Worm (Caenorhabditis elegans) whole organism, L4/young adult: ENCODE data around the gene nhr-281.
A peak's percentile ranks its signal among the peaks of the same experiment; 100 is the strongest.

Source experiments
- W03F9.2 ChIP-seq: fragments of 150-350 bp; optimal IDR thresholded peaks from 2 replicates; lab custom pipeline; 2014; ENCODE audit warnings: missing biosample characterization, missing genetic modification characterization
- dao-5 ChIP-seq: sonication (generic microtip); optimal IDR thresholded peaks from 2 replicates; lab custom pipeline; 2016; ENCODE audit warnings: missing genotype, missing genetic modification characterization, moderate library complexity, missing compliant biosample characterization
- him-1 ChIP-seq: sonication (generic microtip); optimal IDR thresholded peaks from 2 replicates; lab custom pipeline; 2016; ENCODE audit warnings: missing genotype, missing genetic modification reagents, missing genetic modification characterization, missing compliant biosample characterization

nhr-281 gene

ce11 chrX:14113347-14113746 is at the start of gene nhr-281:
Gene nhr-281 (minus strand): TSS chrX:14113447.
- TF ChIP-seq W03F9.2 (no peak), dao-5 (no peak), him-1 (tag; lab: Kevin White, UChicago) (no peak)

DNA sequence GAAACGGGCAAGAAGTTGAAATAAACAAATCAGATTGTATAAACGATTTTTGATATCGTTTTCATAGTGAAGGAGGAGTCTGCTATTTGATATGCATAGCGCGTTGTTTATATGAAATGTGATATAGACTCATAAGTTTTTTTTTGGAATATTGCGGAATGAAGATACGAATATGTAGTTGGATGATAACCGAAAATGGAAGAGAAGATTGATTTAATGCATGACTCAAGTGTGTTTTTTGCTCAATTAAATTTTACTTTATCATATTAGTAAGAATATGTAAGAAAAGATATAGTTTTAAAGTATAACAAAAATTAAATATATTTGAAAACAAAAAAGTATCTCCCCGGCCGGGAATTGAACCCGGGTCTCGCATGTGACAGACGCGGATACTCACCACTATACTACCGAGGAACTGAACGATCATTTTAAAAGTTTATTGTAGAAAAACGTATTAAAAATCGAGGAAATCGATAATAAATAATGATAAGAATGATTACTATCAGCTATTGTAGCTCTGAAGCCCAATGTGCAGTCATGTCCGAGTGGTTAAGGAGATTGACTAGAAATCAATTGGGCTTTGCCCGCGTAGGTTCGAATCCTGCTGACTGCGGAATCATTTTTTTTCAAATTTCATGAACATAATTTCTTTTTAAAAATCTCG is 48.6 kb upstream of the nhr-281 start, which contains the start of gene lgc-25:
TSS of gene lgc-25 (minus strand) at position 51 of the 664 bp plus-strand sequence.
- TF ChIP-seq W03F9.2 (peak; percentile 23), dao-5 (peak; percentile 20), him-1 (tag; lab: Kevin White, UChicago) (no peak)

ce11 chrX:14156913-14157312 is 43.7 kb upstream of the nhr-281 start, which contains the start of gene ceh-90:
Gene ceh-90 (minus strand): TSS chrX:14157013.
- TF ChIP-seq dao-5: no peak
- no peak for TF ChIP-seq W03F9.2
- TF ChIP-seq him-1 (tag; lab: Kevin White, UChicago): no peak

- no peak for TF ChIP-seq W03F9.2
- TF ChIP-seq dao-5: no peak
- TF ChIP-seq him-1 (tag; lab: Kevin White, UChicago): no peak
Measured at ce11 chrX:14152644-14153043, 39.4 kb upstream of the nhr-281 start.

DNA sequence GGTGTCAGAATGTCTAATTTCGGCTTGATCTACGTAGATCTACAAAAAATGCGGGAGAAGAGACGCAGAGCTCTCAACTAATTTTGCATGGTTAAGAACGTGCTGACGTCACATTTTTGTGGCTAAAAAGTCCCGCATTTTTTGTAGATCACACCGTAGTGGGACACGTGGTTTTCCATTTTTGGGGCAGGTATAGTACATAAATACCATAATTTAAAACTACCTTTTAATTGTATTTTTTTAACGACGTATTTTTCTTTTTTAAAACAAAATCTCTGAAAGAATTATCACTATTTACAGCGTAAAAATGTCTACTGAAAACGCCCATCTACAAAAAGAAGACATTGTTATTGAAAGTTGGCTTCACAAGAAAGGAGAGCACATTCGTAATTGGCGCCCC is 34.2 kb upstream of the nhr-281 start, which contains the start of gene akt-2:
TSS of gene akt-2 (plus strand) at position 301 of the 400 bp plus-strand sequence.
- no peak for TF ChIP-seq W03F9.2

DNA sequence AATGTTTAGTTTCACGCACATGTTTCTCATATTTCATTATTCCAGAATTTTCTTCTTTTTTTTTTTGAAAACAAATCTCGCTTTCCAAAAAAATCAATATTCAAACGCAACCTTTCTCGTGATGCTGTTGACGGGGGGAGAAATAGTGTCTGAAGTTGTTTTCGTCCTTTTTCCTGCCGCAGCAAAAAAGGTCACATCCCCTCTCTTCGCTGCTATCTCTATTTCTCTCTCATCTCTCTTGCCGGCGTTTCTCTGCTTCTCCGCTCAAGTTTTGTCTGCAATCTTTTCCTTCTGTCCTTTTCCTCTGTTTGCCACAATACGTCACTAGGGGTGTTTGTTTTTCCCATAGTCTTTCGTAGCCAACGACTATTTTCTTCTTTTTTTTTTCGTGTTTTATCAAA is 33.5 kb upstream of the nhr-281 start:
- TF ChIP-seq dao-5 (no peak), W03F9.2 (peak; percentile 77), him-1 (tag; lab: Kevin White, UChicago) (peak; percentile 30)

ce11 chrX:14145634-14146033 is 32.4 kb upstream of the nhr-281 start:
- no peak for TF ChIP-seq dao-5
- TF ChIP-seq W03F9.2: no peak
- no peak for TF ChIP-seq him-1 (tag; lab: Kevin White, UChicago)

DNA sequence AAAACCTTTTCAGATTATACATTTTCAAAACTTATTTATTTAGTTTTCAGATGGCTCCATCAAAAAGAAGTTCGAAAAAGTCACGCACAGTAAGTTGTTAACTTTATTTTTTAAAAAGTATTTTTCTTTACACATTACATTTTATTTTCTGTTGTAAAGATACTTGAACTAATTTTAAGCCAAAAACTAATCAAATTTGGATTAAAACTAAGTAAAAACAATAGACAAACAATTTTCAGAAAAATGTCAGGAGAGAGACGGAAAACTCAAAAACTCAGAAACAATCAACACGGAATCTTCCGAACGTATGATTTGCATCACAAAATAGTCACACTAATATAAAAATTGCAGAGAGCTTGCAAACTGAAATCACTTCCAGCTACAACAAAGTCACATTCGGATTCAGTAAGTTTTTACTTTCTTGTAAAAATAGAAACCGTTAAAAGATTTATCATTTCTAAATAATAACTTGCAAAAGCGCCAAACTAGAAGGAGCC is 28.7 kb upstream of the nhr-281 start, which contains the start of gene ceh-89:
TSS of gene ceh-89 (plus strand) at position 51 of the 497 bp plus-strand sequence.
- TF ChIP-seq dao-5 (no peak), W03F9.2 (no peak), him-1 (tag; lab: Kevin White, UChicago) (no peak)

DNA sequence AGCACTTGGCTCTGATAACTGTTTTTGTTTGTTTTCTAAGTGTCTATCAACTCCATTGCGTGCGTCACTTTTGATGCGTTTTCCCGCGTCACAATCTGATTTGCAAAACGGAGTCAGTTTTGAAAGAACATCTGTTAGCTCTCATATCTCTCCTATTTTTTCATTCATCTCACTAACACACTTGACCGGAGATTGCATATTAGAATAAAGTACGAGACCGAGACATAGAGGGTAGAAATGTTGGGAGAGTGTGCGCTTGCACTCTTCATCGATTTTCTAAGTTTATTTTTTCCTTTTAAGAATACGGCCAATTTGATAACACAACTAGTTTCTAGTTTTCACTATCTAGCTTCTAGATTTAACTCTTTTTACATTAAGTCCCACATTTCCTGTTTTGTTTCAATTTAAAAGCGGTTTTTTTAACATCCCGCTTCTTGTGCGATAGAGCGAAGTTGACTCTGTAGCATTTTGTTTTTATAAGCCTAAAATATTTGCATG is 28.1 kb upstream of the nhr-281 start:
- TF ChIP-seq W03F9.2 (no peak), dao-5 (no peak), him-1 (tag; lab: Kevin White, UChicago) (no peak)

DNA sequence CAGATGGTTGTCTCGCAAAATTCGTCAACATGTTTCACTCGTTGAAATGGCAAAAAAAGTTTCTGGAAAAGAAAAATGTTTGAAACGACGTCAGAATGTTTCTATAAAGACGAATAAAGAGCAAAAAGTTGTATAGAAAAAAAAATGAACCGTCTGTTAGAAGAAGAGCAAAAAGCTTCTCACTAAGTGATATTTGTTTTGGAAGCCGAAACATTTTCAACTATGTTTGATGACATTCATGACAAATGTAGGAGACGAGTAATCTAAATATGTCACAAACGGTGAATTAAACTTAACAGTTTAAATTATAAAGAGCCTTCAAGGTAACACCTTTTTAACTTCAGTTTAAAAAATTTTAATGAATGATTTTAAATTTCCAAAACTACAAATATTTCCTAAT is 26.8 kb upstream of the nhr-281 start, which contains the start of gene nkat-1:
TSS of gene nkat-1 (minus strand) at position 101 of the 400 bp plus-strand sequence.
- TF ChIP-seq him-1 (tag; lab: Kevin White, UChicago) (no peak), dao-5 (no peak), W03F9.2 (no peak)

DNA sequence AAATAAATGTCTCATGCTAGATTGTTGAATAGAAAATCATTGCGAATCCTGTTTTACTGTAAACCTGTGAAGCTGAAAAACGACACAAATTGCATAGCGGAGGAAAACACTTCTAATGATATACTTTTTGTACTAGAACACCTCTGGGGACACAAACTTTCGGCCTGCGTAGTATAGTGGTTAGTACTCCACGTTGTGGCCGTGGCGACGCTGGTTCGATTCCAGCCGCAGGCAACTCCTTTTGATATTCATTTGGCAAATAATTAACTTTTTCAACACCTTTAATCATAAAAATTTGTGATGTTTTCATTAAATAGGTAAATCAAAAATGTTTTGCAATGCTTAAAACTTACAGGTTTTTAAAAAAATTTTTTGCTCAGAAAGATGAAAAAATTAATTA is 21.6 kb upstream of the nhr-281 start:
- TF ChIP-seq him-1 (tag; lab: Kevin White, UChicago) (no peak), W03F9.2 (peak; percentile 23), dao-5 (no peak)

DNA sequence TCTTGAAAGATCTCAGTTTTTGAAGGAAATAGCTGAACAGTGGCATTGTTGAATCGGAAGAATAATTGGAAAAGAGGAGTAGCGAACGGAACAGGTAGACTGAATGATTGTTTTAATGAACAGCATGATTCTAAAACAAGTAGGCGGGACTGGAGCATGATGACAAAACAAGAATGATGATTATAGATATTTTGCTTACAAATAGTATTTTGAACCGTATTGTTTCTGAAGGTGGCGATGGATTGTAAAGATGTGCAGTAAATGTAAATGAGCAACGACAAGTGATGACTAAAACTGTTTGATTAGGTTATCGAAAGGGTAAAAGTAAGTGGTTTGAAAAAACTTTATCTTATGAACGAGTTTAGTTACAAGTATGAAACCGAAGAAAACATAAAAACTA is 21.0 kb upstream of the nhr-281 start, which contains the start of gene F28H6.8:
TSS of gene F28H6.8 (minus strand) at position 101 of the 400 bp plus-strand sequence.
- no peak for TF ChIP-seq him-1 (tag; lab: Kevin White, UChicago)
- no peak for TF ChIP-seq dao-5
- no peak for TF ChIP-seq W03F9.2

DNA sequence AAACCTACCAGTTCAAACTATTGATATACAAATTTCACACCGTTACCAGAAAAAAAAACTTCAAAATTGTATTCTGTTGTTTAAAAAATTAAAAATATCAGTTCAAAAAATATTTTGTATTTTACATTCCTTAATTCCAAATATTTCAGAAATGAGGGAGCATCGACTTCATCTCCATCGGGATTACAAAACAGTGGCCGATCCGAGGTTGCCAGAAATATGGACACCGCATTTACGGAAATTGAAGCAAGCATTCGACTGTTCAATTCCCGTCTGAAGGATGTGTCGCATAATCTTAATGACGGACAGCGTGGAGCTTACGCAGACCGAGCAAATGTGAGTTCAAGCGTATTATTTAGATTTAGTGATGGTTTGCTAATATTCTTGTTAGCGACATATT is 19.4 kb upstream of the nhr-281 start:
- no peak for TF ChIP-seq W03F9.2
- TF ChIP-seq dao-5: no peak
- TF ChIP-seq him-1 (tag; lab: Kevin White, UChicago): no peak

- TF ChIP-seq dao-5: no peak
- no peak for TF ChIP-seq him-1 (tag; lab: Kevin White, UChicago)
- no peak for TF ChIP-seq W03F9.2
Measured at ce11 chrX:14131476-14131875, 18.2 kb upstream of the nhr-281 start.

DNA sequence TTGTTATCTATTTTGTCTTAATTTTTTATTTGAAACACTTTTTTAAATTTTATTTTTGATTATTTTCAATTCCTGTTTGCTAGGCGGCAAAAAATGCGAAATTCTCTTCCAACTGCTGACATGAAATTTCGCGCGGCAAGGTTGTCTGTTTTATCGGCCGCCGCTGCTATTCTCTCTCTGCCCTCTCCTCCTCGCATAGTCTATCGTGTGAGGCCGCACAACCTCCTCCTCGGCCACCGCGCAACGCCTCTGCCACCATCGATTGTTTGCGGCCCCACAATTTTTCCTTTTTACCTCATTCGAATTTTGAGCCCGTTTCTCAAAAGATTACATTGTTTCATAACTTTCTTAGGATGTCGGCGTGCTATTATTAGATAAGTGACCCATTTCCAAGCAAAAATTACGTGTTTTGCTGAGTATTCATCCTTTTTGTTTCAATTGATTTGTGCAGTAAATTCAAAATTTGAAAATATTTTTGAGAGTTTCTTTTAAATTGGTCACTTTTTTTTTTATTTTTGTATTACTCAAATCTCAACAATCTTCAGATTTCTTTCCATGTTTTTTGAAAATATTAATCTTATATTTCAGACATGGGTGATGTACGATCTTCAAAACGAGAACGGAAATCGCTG is 14.2 kb upstream of the nhr-281 start, which contains the start of gene F28H6.4:
TSS of gene F28H6.4 (plus strand) at position 582 of the 632 bp plus-strand sequence.
- TF ChIP-seq dao-5 (no peak), W03F9.2 (no peak), him-1 (tag; lab: Kevin White, UChicago) (no peak)
